Worm (Caenorhabditis elegans) whole organism, late embryonic: ENCODE data around the gene C12D5.3.

Experiments
- ceh-30 ChIP-seq: fragments of 150-350 bp; optimal IDR thresholded peaks from 2 replicates; lab custom pipeline; 2014; ENCODE audit warnings: missing biosample characterization, missing genetic modification characterization
- ceh-9 ChIP-seq: sonication (generic microtip); optimal IDR thresholded peaks from 2 replicates; lab custom pipeline; 2016; ENCODE audit warnings: mild to moderate bottlenecking, missing genetic modification characterization, inconsistent platforms, missing compliant biosample characterization
- fkh-10 ChIP-seq: fragments of 150-350 bp; optimal IDR thresholded peaks from 2 replicates; lab custom pipeline; 2014; ENCODE audit warnings: missing biosample characterization, missing genetic modification reagents, missing genetic modification characterization
- lim-6 ChIP-seq: sonication (generic microtip); optimal IDR thresholded peaks from 2 replicates; lab custom pipeline; 2016; ENCODE audit warnings: missing genetic modification characterization, missing compliant biosample characterization
- madf-2 ChIP-seq: sonication (generic microtip); optimal IDR thresholded peaks from 2 replicates; lab custom pipeline; 2017; ENCODE audit warnings: missing genetic modification characterization, missing compliant biosample characterization
- nfya-1 ChIP-seq: sonication (generic microtip); optimal IDR thresholded peaks from 2 replicates; lab custom pipeline; 2017; ENCODE audit warnings: missing genetic modification characterization, mild to moderate bottlenecking, missing compliant biosample characterization, antibody characterized with exemption, moderate library complexity
- nhr-11 ChIP-seq: fragments of 150-350 bp; optimal IDR thresholded peaks from 2 replicates; lab custom pipeline; 2014; ENCODE audit warnings: missing biosample characterization, missing genetic modification characterization
- pha-2 ChIP-seq: sonication (generic microtip); optimal IDR thresholded peaks from 2 replicates; lab custom pipeline; 2017; ENCODE audit warnings: mild to moderate bottlenecking, missing genetic modification characterization, missing compliant biosample characterization
- pqm-1 ChIP-seq: sonication (generic microtip); optimal IDR thresholded peaks from 2 replicates; lab custom pipeline; 2016; ENCODE audit warnings: missing genetic modification characterization, missing compliant biosample characterization

DNA sequence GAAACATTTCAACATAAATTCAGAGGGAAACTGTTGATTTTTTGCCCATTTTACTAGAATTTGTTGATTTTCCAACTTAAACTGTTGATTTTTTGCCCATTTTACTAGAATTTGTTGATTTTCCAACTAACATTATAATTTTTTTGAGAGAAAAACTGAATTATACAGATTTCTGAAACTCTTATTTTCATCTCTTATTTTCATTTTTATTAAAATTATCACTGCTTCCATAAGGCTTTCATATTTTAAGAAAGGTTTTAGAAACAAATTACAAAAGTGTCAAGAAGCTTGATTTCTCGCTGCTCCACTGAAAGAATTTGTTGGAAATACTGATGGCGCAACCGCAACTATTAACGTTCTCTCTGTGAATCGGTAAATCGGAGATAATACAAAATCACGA is 26.0 kb upstream of the C12D5.3 start:
- TF ChIP-seq lim-6 (tag; lab: Kevin White, UChicago) (no peak), fkh-10 (no peak), pha-2 (no peak), pqm-1 (tag; lab: Kevin White, UChicago) (no peak), nhr-11 (tag; lab: Kevin White, UChicago) (no peak), nfya-1 (no peak), madf-2 (no peak), ceh-9 (tag; lab: Kevin White, UChicago) (no peak), ceh-30 (tag; lab: Kevin White, UChicago) (no peak)
